Worm (Caenorhabditis elegans) whole organism, mixed stage, embryonic: ENCODE measurements around the gene C27H5.12.

Source experiments
- nhr-76 ChIP-seq: sonication (generic microtip); optimal IDR thresholded peaks from 2 replicates; lab custom pipeline; 2017; ENCODE audit warnings: missing biosample characterization, missing genetic modification characterization
- snpc-4 ChIP-seq: fragments of 150-350 bp; optimal IDR thresholded peaks from 2 replicates; lab custom pipeline; 2014; ENCODE audit warnings: missing biosample characterization, missing genetic modification characterization
- unc-62 ChIP-seq: fragments of 150-350 bp; optimal IDR thresholded peaks from 2 replicates; lab custom pipeline; 2014; ENCODE audit warnings: missing biosample characterization, missing genetic modification reagents, missing genetic modification characterization

- TF ChIP-seq nhr-76 (tag; lab: Kevin White, UChicago) (no peak), unc-62 (GFP tag; lab: Kevin White, UChicago) (no peak), snpc-4 (tag; lab: Kevin White, UChicago) (no peak)
Measured at ce11 chrII:7176108-7176507, 14.7 kb upstream of the C27H5.12 start.
